Fruit fly (Drosophila melanogaster): ENCODE measurements around the gene CG6966.
A peak's percentile ranks its signal among the peaks of the same experiment; 100 is the strongest.

Gene CG6966

DNA sequence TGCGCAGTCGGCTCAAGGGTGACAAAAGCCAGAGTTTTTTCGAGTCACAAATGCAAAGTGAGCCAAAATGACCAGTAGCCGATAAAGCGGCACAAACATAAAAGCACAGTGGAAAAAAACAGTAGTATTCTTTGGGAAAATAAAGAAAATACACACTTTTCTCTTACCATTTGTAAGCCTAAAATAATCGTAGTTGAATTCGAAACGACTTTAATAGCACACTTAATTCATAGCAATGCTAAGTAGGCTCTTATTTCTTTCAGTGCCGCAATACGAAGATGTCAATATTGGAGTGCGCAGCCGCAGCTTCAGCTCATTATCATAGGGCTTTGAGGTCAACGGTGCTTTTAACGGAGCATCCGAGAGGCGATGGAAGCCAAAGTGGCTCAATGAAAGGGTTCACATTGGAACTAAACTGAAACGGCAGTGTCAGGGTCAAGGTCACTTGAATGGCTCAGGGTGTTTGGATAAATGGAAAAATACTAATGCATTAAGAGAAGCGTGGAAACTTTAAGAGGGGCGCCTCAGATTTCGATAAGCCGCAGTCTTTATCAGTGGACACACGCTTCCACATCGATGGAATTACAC lies 7.7 kb downstream of the CG6966 start (continued):
- TF ChIP-seq Sox15 (GFP tag; optimal IDR thresholded peaks at IDR 0.05) (peak; percentile 48), CG10631 (GFP tag; optimal IDR thresholded peaks at IDR 0.05) (peak; percentile 8), salr (GFP tag; optimal IDR thresholded peaks at IDR 0.05) (peak in 1 of 2 experiments; percentile 23), spab (GFP tag; optimal IDR thresholded peaks at IDR 0.05) (no peak), CG32006 (GFP tag; optimal IDR thresholded peaks at IDR 0.05) (peak; percentile 31), fkh (GFP tag; optimal IDR thresholded peaks at IDR 0.05) (peak; percentile 66), svp (GFP tag) (peak; percentile 89), Blimp-1 (GFP tag; optimal IDR thresholded peaks at IDR 0.05) (no peak)

dm6 chr3R:15087043-15087442 lies 8.4 kb downstream of the CG6966 start:
- TF ChIP-seq CG11294 (GFP tag; IDR thresholded peaks at IDR 0.05) (no peak), CG3919 (GFP tag; optimal IDR thresholded peaks at IDR 0.05) (no peak), pdm3 (GFP tag; optimal IDR thresholded peaks at IDR 0.05) (no peak), Met (GFP tag; optimal IDR thresholded peaks at IDR 0.05) (no peak), CG6808 (GFP tag; optimal IDR thresholded peaks at IDR 0.05) (no peak), CG1621 (tag; optimal IDR thresholded peaks at IDR 0.05) (no peak), topi (GFP tag; optimal IDR thresholded peaks at IDR 0.05) (no peak), CG11762 (GFP tag; optimal IDR thresholded peaks at IDR 0.05; ENCODE audit: insufficient read depth) (no peak), CG6792 (GFP tag; optimal IDR thresholded peaks at IDR 0.05) (no peak), Hr39 (GFP tag; optimal IDR thresholded peaks at IDR 0.05) (no peak), salr (GFP tag; optimal IDR thresholded peaks at IDR 0.05) (no peak), Lpt (GFP tag; optimal IDR thresholded peaks at IDR 0.05) (no peak), Eip93F (GFP tag; optimal IDR thresholded peaks at IDR 0.05) (no peak), vri (GFP tag; optimal IDR thresholded peaks at IDR 0.05) (no peak)

- TF ChIP-seq Sox14 (GFP tag; optimal IDR thresholded peaks at IDR 0.05), result no peak
- 0 out of 2 replicates have a peak, but pooled peaks have one; percentile 35 for TF ChIP-seq Gug (GFP tag; IDR thresholded peaks at IDR 0.05)
- no peak for TF ChIP-seq CG31627 (GFP tag; optimal IDR thresholded peaks at IDR 0.05)
- TF ChIP-seq svp (GFP tag), result peak; percentile 2
- TF ChIP-seq CG6163 (GFP tag; IDR thresholded peaks at IDR 0.05), result 0 out of 3 replicates have a peak, but pooled peaks have one; percentile 33
- no peak for TF ChIP-seq lz (GFP tag; optimal IDR thresholded peaks at IDR 0.05)
- TF ChIP-seq CG16779 (tag; optimal IDR thresholded peaks at IDR 0.05), result no peak
Measured at dm6 chr3R:15084461-15085106, 10.8 kb downstream of the CG6966 start.

DNA sequence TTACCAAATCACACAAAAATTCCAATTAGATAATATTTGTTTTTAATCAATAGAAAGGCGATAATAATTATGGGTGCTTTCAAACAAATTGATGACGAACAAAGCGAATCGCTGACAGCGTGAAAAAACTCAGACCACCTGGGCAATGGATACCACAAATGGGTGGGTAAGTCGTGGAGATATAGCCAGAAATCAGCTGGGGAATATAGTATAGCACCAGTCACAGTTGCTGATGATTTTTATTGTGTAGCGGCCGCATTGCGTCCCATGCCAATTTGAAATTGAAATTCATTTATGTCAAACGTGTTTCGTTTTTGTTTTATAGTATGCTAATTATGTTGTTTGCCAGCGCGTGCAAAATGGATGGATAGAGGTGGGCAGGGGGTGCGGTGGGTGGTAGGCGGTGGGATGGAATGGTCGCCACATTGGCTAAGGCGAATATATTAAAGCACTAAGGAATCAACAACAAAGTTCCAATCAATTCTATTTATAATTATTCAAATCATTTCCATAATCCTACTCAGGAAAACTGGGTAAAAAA lies 11.7 kb downstream of the CG6966 start:
- TF ChIP-seq Sox14 (GFP tag; optimal IDR thresholded peaks at IDR 0.05) (no peak), Eip93F (GFP tag; optimal IDR thresholded peaks at IDR 0.05) (peak; percentile 41)

DNA sequence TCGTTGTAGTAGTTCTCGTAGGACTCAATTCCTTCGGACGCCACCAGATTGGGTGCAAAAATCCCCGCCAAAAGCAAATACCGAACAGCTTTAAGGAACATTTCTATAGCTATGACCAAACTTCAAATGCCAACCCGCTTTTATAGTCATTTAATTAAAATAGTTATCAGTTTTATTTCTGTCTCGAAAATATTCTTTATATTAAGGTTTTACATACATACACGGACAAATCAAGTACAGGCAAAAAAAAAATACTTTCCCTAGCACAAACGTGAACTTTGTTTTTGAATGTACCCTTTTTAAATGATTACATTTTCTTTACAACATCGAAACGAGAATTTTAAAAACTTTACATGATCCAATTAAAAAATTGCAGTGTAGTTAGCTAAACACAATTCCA lies 16.2 kb downstream of the CG6966 start, which contains the start of gene CG6974:
TSS of gene CG6974 (minus strand) at position 101 of the 400 bp plus-strand sequence.
- TF ChIP-seq ss (GFP tag; optimal IDR thresholded peaks at IDR 0.05), result no peak
- no peak for TF ChIP-seq Blimp-1 (GFP tag; optimal IDR thresholded peaks at IDR 0.05)
- no peak for TF ChIP-seq Eip75B (GFP tag; optimal IDR thresholded peaks at IDR 0.05)
- no peak for TF ChIP-seq CG4318 (GFP tag; optimal IDR thresholded peaks at IDR 0.05)
- TF ChIP-seq Smox (GFP tag; optimal IDR thresholded peaks at IDR 0.05), result no peak
- TF ChIP-seq Met (GFP tag; optimal IDR thresholded peaks at IDR 0.05), result no peak
- TF ChIP-seq Sox14 (GFP tag; optimal IDR thresholded peaks at IDR 0.05), result no peak
- TF ChIP-seq net (GFP tag; optimal IDR thresholded peaks at IDR 0.05), result no peak
- no peak for TF ChIP-seq esn (GFP tag; optimal IDR thresholded peaks at IDR 0.05)
- no peak for TF ChIP-seq dac (GFP tag; optimal IDR thresholded peaks at IDR 0.05)
- no peak for TF ChIP-seq CG15336 (GFP tag; IDR thresholded peaks at IDR 0.05)
- TF ChIP-seq vri (GFP tag; optimal IDR thresholded peaks at IDR 0.05), result no peak
- TF ChIP-seq CG6792 (GFP tag; optimal IDR thresholded peaks at IDR 0.05), result no peak
- no peak for TF ChIP-seq fd85E (GFP tag; optimal IDR thresholded peaks at IDR 0.05)
- TF ChIP-seq Hr4 (GFP tag; optimal IDR thresholded peaks at IDR 0.05), result no peak
- TF ChIP-seq eg (GFP tag; IDR thresholded peaks at IDR 0.05), result no peak
